Fruit fly (Drosophila melanogaster) whole organism, embryonic: ENCODE results near the gene RpS14a.

Experiments
- Aef1 ChIP-seq: fragments of 200-800 bp; sonication (Bioruptor generic); IDR thresholded peaks from 3 replicates; pipeline ENCODE4 v1.3.6; 2022; ENCODE audit warnings: missing biosample characterization, missing genetic modification characterization
- BEAF-32 ChIP-seq: fragments of 200-800 bp; sonication (Bioruptor generic); optimal IDR thresholded peaks from 3 replicates; lab custom pipeline; 2017; ENCODE audit warnings: missing biosample characterization, missing genetic modification characterization, mild to moderate bottlenecking, moderate library complexity, missing genetic modification reagents
- C15 ChIP-seq: fragments of 200-800 bp; sonication (Bioruptor generic); IDR thresholded peaks from 3 replicates; pipeline ENCODE4 v1.3.6; 2022; ENCODE audit warnings: missing biosample characterization, missing genetic modification characterization
- CG14441 ChIP-seq: fragments of 200-800 bp; sonication (Bioruptor generic); IDR thresholded peaks from 2 replicates; pipeline ENCODE4 v1.3.6; 2022; ENCODE audit warnings: missing biosample characterization, missing genetic modification characterization
- CG1603 ChIP-seq: fragments of 200-800 bp; sonication (Bioruptor generic); optimal IDR thresholded peaks from 2 replicates; lab custom pipeline; 2019; ENCODE audit warnings: missing biosample characterization, mild to moderate bottlenecking, missing genetic modification characterization, moderate library complexity
- CG17359 ChIP-seq: fragments of 200-800 bp; sonication (Bioruptor generic); optimal IDR thresholded peaks from 3 replicates; lab custom pipeline; 2018; ENCODE audit warnings: missing biosample characterization, mild to moderate bottlenecking, missing genetic modification characterization, moderate library complexity
- CG17385 ChIP-seq: fragments of 200-800 bp; sonication (Bioruptor generic); optimal IDR thresholded peaks from 3 replicates; lab custom pipeline; 2018; ENCODE audit warnings: missing biosample characterization, mild to moderate bottlenecking, missing genetic modification characterization
- CG32767 ChIP-seq: fragments of 200-800 bp; sonication (Bioruptor generic); IDR thresholded peaks from 2 replicates; pipeline ENCODE4 v1.3.6; 2022; ENCODE audit warnings: missing biosample characterization, missing genetic modification characterization
- CG33557 ChIP-seq: fragments of 200-800 bp; sonication (Bioruptor generic); optimal IDR thresholded peaks from 2 replicates; lab custom pipeline; 2019; ENCODE audit warnings: missing biosample characterization, mild to moderate bottlenecking, missing genetic modification characterization, moderate library complexity
- CG3726 ChIP-seq: fragments of 200-800 bp; sonication (Bioruptor generic); IDR thresholded peaks from 3 replicates; pipeline ENCODE4, ENCODE4 v1.3.6; 2022; ENCODE audit warnings: missing biosample characterization, missing genetic modification characterization
- CG4328 ChIP-seq: fragments of 200-800 bp; sonication (Bioruptor generic); optimal IDR thresholded peaks from 3 replicates; lab custom pipeline; 2017; ENCODE audit warnings: missing biosample characterization, missing genetic modification reagents, missing genetic modification characterization
- CG4404 ChIP-seq: fragments of 200-800 bp; sonication (Bioruptor generic); IDR thresholded peaks from 2 replicates; pipeline ENCODE4 v1.3.6; 2022; ENCODE audit warnings: missing biosample characterization, missing genetic modification characterization
- CG7556 ChIP-seq: fragments of 200-800 bp; sonication (Bioruptor generic); optimal IDR thresholded peaks from 2 replicates; lab custom pipeline; 2017; ENCODE audit warnings: missing biosample characterization, mild to moderate bottlenecking, missing genetic modification characterization
- CTCF ChIP-seq: fragments of 200-800 bp; sonication (Bioruptor generic); optimal IDR thresholded peaks from 2 replicates; lab custom pipeline; 2017; ENCODE audit warnings: missing biosample characterization, mild to moderate bottlenecking, missing genetic modification characterization, moderate library complexity
- Dfd ChIP-seq, 2 experiments: fragments of >200 bp; optimal IDR thresholded peaks; 2 replicates each; lab custom pipeline; 2017; ENCODE audit warnings: missing biosample characterization in 2 of 2, missing genetic modification characterization in 2 of 2
- Dip2 ChIP-seq: fragments of 200-800 bp; sonication (Bioruptor generic); IDR thresholded peaks from 2 replicates; pipeline ENCODE4 v1.3.6; 2022; ENCODE audit warnings: missing biosample characterization, missing genetic modification characterization
- Dref ChIP-seq: fragments of 200-800 bp; sonication (Bioruptor generic); IDR thresholded peaks from 2 replicates; pipeline ENCODE4 v1.3.6; 2022; ENCODE audit warnings: missing biosample characterization, missing genetic modification characterization
- E2f2 ChIP-seq: fragments of 200-800 bp; sonication (Bioruptor generic); IDR thresholded peaks from 2 replicates; pipeline ENCODE4 v1.3.6; 2022; ENCODE audit warnings: missing biosample characterization, missing genetic modification characterization
- Gsc ChIP-seq: fragments of 200-800 bp; sonication (Bioruptor generic); IDR thresholded peaks from 2 replicates; pipeline ENCODE4 v1.3.6; 2022; ENCODE audit warnings: missing biosample characterization, missing genetic modification characterization
- HLH54F ChIP-seq: fragments of 200-800 bp; sonication (Bioruptor generic); optimal IDR thresholded peaks from 3 replicates; lab custom pipeline; 2016; ENCODE audit warnings: missing biosample characterization, missing genetic modification characterization
- Max ChIP-seq: fragments of 200-800 bp; sonication (Bioruptor generic); optimal IDR thresholded peaks from 2 replicates; lab custom pipeline; 2016; ENCODE audit warnings: missing biosample characterization, mild to moderate bottlenecking, missing genetic modification characterization
- NC2α ChIP-seq: fragments of 200-800 bp; sonication (Bioruptor generic); optimal IDR thresholded peaks from 2 replicates; lab custom pipeline; 2016; ENCODE audit warnings: missing biosample characterization, missing genetic modification characterization
- PHDP ChIP-seq: fragments of 200-800 bp; sonication (Bioruptor generic); optimal IDR thresholded peaks from 3 replicates; lab custom pipeline; 2018; ENCODE audit warnings: missing biosample characterization, mild to moderate bottlenecking, missing genetic modification characterization, moderate library complexity
- Scr ChIP-seq: fragments of 200-800 bp; sonication (Bioruptor generic); IDR thresholded peaks from 2 replicates; pipeline ENCODE4 v1.3.6; 2022; ENCODE audit warnings: missing biosample characterization, missing genetic modification characterization; ENCODE audit not compliant: partially characterized antibody
- Side ChIP-seq: fragments of 200-800 bp; sonication (Bioruptor generic); optimal IDR thresholded peaks from 2 replicates; lab custom pipeline; 2016; ENCODE audit warnings: missing biosample characterization, missing genetic modification characterization
- Six4 ChIP-seq: fragments of 200-800 bp; sonication (Bioruptor generic); optimal IDR thresholded peaks from 2 replicates; lab custom pipeline; 2016; ENCODE audit warnings: missing biosample characterization, missing genetic modification characterization
- Taf1 ChIP-seq: fragments of 200-800 bp; sonication (Bioruptor generic); IDR thresholded peaks from 2 replicates; pipeline ENCODE4 v1.3.6; 2022; ENCODE audit warnings: missing biosample characterization, missing genetic modification characterization
- Xbp1 ChIP-seq: fragments of 200-800 bp; sonication (Bioruptor generic); optimal IDR thresholded peaks from 3 replicates; lab custom pipeline; 2016; ENCODE audit warnings: missing biosample characterization, mild to moderate bottlenecking, missing genetic modification characterization
- amos ChIP-seq: fragments of 200-800 bp; sonication (Bioruptor generic); IDR thresholded peaks from 2 replicates; pipeline ENCODE4 v1.3.6; 2022; ENCODE audit warnings: missing biosample characterization, missing genetic modification characterization; ENCODE audit not compliant: partially characterized antibody
- bbx ChIP-seq: fragments of 200-800 bp; sonication (Bioruptor generic); IDR thresholded peaks from 2 replicates; pipeline ENCODE4 v1.3.6; 2022; ENCODE audit warnings: missing biosample characterization, missing genetic modification characterization; ENCODE audit not compliant: partially characterized antibody
- bcd ChIP-seq: fragments of 200-800 bp; sonication (Bioruptor generic); optimal IDR thresholded peaks from 2 replicates; lab custom pipeline; 2017; ENCODE audit warnings: missing biosample characterization, mild to moderate bottlenecking, missing genetic modification characterization
- bsh ChIP-seq, 2 experiments: fragments of 200-800 bp; sonication (Bioruptor generic); optimal IDR thresholded peaks; 2 replicates each; lab custom pipeline; 2017 to 2018; ENCODE audit warnings: mild to moderate bottlenecking in 2 of 2, missing biosample characterization in 2 of 2, missing genetic modification characterization in 2 of 2, moderate library complexity in 1 of 2
- dan ChIP-seq: fragments of 200-800 bp; sonication (Bioruptor generic); IDR thresholded peaks from 2 replicates; pipeline ENCODE4 v1.3.6; 2022; ENCODE audit warnings: missing biosample characterization, missing genetic modification characterization
- dmrt99B ChIP-seq: fragments of 200-800 bp; sonication (Bioruptor generic); optimal IDR thresholded peaks from 2 replicates; lab custom pipeline; 2018; ENCODE audit warnings: missing biosample characterization, mild to moderate bottlenecking, missing genetic modification characterization, moderate library complexity
- esg ChIP-seq: fragments of 200-800 bp; sonication (Bioruptor generic); conservative IDR thresholded peaks from 2 replicates; pipeline ENCODE4 v1.3.6; 2022; ENCODE audit warnings: missing biosample characterization, missing genetic modification characterization
- fd96Cb ChIP-seq: fragments of 200-800 bp; sonication (Bioruptor generic); optimal IDR thresholded peaks from 2 replicates; lab custom pipeline; 2018; ENCODE audit warnings: missing biosample characterization, mild to moderate bottlenecking, missing genetic modification characterization, moderate library complexity
- ham ChIP-seq: fragments of 200-800 bp; sonication (Bioruptor generic); IDR thresholded peaks from 2 replicates; pipeline ENCODE4 v1.3.6; 2022; ENCODE audit warnings: missing biosample characterization, missing genetic modification characterization
- insv ChIP-seq, 2 experiments: fragments of 200-800 bp; sonication (Bioruptor generic); optimal IDR thresholded peaks; 3 replicates each; lab custom pipeline; 2016 to 2018; ENCODE audit warnings: missing biosample characterization in 2 of 2, missing genetic modification characterization in 2 of 2
- maf-S ChIP-seq: fragments of 200-800 bp; sonication (Bioruptor generic); optimal IDR thresholded peaks from 2 replicates; lab custom pipeline; 2016; ENCODE audit warnings: missing biosample characterization, missing genetic modification characterization
- mld ChIP-seq: fragments of 200-800 bp; sonication (Bioruptor generic); IDR thresholded peaks from 3 replicates; pipeline ENCODE4 v1.3.6; 2022; ENCODE audit warnings: missing biosample characterization, missing genetic modification characterization; ENCODE audit not compliant: partially characterized antibody
- peb ChIP-seq: fragments of 200-800 bp; sonication (Bioruptor generic); IDR thresholded peaks from 2 replicates; pipeline ENCODE4 v1.3.6; 2022; ENCODE audit warnings: missing biosample characterization, missing genetic modification characterization
- pnt ChIP-seq: fragments of 200-800 bp; sonication (Bioruptor generic); optimal IDR thresholded peaks from 3 replicates; lab custom pipeline; 2016; ENCODE audit warnings: missing biosample characterization, missing genetic modification characterization
- repo ChIP-seq: fragments of 200-800 bp; sonication (Bioruptor generic); optimal IDR thresholded peaks from 2 replicates; lab custom pipeline; 2016; ENCODE audit warnings: missing biosample characterization, missing genetic modification characterization
- rib ChIP-seq: fragments of 200-800 bp; sonication (Bioruptor generic); IDR thresholded peaks from 2 replicates; pipeline ENCODE4 v1.3.6; 2022; ENCODE audit warnings: missing biosample characterization, missing genetic modification characterization
- sd ChIP-seq: fragments of 200-800 bp; sonication (Bioruptor generic); optimal IDR thresholded peaks from 3 replicates; lab custom pipeline; 2018; ENCODE audit warnings: missing biosample characterization, mild to moderate bottlenecking, missing genetic modification characterization, moderate library complexity
- shn ChIP-seq: fragments of 200-800 bp; sonication (Bioruptor generic); optimal IDR thresholded peaks from 3 replicates; lab custom pipeline; 2016; ENCODE audit warnings: missing biosample characterization, missing genetic modification characterization
- sob ChIP-seq: fragments of 200-800 bp; sonication (Bioruptor generic); IDR thresholded peaks from 2 replicates; pipeline ENCODE4 v1.3.6; 2022; ENCODE audit warnings: missing biosample characterization, missing genetic modification characterization
- stc ChIP-seq: fragments of 200-800 bp; sonication (Bioruptor generic); IDR thresholded peaks from 2 replicates; pipeline ENCODE4 v1.3.6; 2022; ENCODE audit warnings: missing biosample characterization, missing genetic modification characterization
- tin ChIP-seq: fragments of 200-800 bp; sonication (Bioruptor generic); optimal IDR thresholded peaks from 3 replicates; lab custom pipeline; 2016; ENCODE audit warnings: missing biosample characterization, missing genetic modification characterization
- tup ChIP-seq: fragments of 200-800 bp; sonication (Bioruptor generic); optimal IDR thresholded peaks from 2 replicates; lab custom pipeline; 2016; ENCODE audit warnings: missing biosample characterization, mild to moderate bottlenecking, missing genetic modification characterization, moderate library complexity
- vnd ChIP-seq: fragments of 200-800 bp; sonication (Bioruptor generic); IDR thresholded peaks from 3 replicates; pipeline ENCODE4 v1.3.6; 2022; ENCODE audit warnings: missing biosample characterization, missing genetic modification characterization; ENCODE audit not compliant: partially characterized antibody

RpS14a gene

dm6 chrX:7934679-7935078 lies 1.1 kb downstream of the RpS14a start, which contains the start of gene RpS14b (continued):
- TF ChIP-seq fd96Cb (tag; lab: Kevin White, UChicago) (no peak), Gsc (GFP tag; lab: Robert Waterston, UW) (no peak), E2f2 (GFP tag; lab: Robert Waterston, UW) (peak; percentile 60), CG3726 (GFP tag; lab: Robert Waterston, UW) (no peak), Scr (peak; percentile 73), tup (no peak), tin (GFP tag; lab: Kevin White, UChicago) (peak; percentile 45), CTCF (GFP tag; lab: Kevin White, UChicago) (peak; percentile 26), Dref (GFP tag; lab: Robert Waterston, UW) (peak; percentile 88), CG17359 (tag; lab: Kevin White, UChicago) (peak; percentile 14), CG17385 (GFP tag; lab: Kevin White, UChicago) (peak; percentile 66), repo (GFP tag; lab: Kevin White, UChicago) (peak; percentile 28), Aef1 (GFP tag; lab: Robert Waterston, UW) (peak; percentile 70), ham (GFP tag; lab: Robert Waterston, UW) (no peak; the same call in 1 of the 2 replicates), PHDP (tag; lab: Kevin White, UChicago) (peak; percentile 51), CG33557 (GFP tag; lab: Kevin White, UChicago) (peak; percentile 21), maf-S (GFP tag; lab: Kevin White, UChicago) (peak; percentile 30), CG7556 (GFP tag; lab: Kevin White, UChicago) (no peak), Xbp1 (peak; percentile 62), HLH54F (peak; percentile 45), stc (GFP tag; lab: Robert Waterston, UW) (peak; percentile 65; the same call in 1 of the 2 replicates), pnt (GFP tag; lab: Kevin White, UChicago) (no peak), CG4328 (GFP tag; lab: Kevin White, UChicago) (peak; percentile 70), Dfd (GFP tag; optimal IDR thresholded peaks at IDR 0.05; lab: Kevin White, UChicago) (no peak), amos (GFP tag; lab: Robert Waterston, UW) (peak; percentile 83), CG1603 (tag; lab: Kevin White, UChicago) (peak; percentile 72), CG32767 (GFP tag; lab: Robert Waterston, UW) (peak; percentile 51; the same call in 1 of the 2 replicates), peb (GFP tag; lab: Robert Waterston, UW) (no peak), Side (GFP tag; lab: Kevin White, UChicago) (peak; percentile 74), Max (GFP tag; lab: Kevin White, UChicago) (peak; percentile 51), esg (GFP tag; lab: Robert Waterston, UW) (0 out of 2 replicates have a peak, but pooled peaks have one; percentile 5), mld (GFP tag; lab: Robert Waterston, UW) (peak; percentile 52; the same call in 2 of the 3 replicates), Dip2 (GFP tag; lab: Robert Waterston, UW) (no peak), CG14441 (GFP tag; lab: Robert Waterston, UW) (peak; percentile 64), rib (GFP tag; lab: Robert Waterston, UW) (peak; percentile 78), dmrt99B (tag; lab: Kevin White, UChicago) (peak; percentile 10), insv (GFP tag; optimal IDR thresholded peaks at IDR 0.05; lab: Kevin White, UChicago) (peak in 1 of 2 experiments; percentile 43), Six4 (no peak), BEAF-32 (GFP tag; lab: Kevin White, UChicago) (peak; percentile 81), NC2α (GFP tag; lab: Kevin White, UChicago) (no peak), dan (GFP tag; lab: Robert Waterston, UW) (no peak), CG4404 (GFP tag; lab: Robert Waterston, UW) (no peak), bbx (GFP tag; lab: Robert Waterston, UW) (peak; percentile 80), vnd (peak; percentile 66), shn (peak; percentile 40), C15 (peak; percentile 61; the same call in 1 of the 3 replicates), Taf1 (no peak), sd (tag; lab: Kevin White, UChicago) (peak; percentile 21), bsh (GFP tag; optimal IDR thresholded peaks at IDR 0.05; lab: Kevin White, UChicago) (peak in 1 of 2 experiments; percentile 21), sob (GFP tag; lab: Robert Waterston, UW) (peak; percentile 80), bcd (GFP tag; lab: Kevin White, UChicago) (peak; percentile 76)
